Worm (Caenorhabditis elegans): ENCODE measurements around the gene glb-32.

DNA sequence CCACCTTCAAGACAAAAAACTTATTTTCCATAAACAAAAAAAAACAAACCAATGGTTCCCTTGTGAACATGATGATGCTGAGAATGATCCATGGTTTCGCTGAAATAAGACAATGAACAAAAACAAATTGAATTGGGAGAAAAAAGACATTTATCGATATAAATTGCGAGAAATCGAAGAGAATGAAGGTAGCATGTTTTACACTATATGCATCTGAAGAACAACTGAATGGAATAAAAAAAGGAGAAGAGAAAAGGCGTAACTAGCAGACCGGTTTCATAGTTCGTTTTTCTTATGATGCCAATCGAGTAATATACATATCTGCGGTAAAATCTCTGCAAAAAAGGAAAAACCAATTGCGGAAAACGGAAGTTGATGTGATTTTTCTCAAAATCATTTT, 19.9 kb downstream of the glb-32 start, which contains the start of gene Y58A7A.1:
- TF ChIP-seq mdl-1 (tag; optimal IDR thresholded peaks at IDR 0.05): no peak
- no peak for TF ChIP-seq aly-2 (tag; optimal IDR thresholded peaks at IDR 0.05)
- no peak for TF ChIP-seq mep-1 (tag; optimal IDR thresholded peaks at IDR 0.05)
- no peak for TF ChIP-seq dpl-1 (GFP tag; optimal IDR thresholded peaks at IDR 0.05)
- TF ChIP-seq dve-1 (tag; optimal IDR thresholded peaks at IDR 0.05; ENCODE audit: insufficient read depth): no peak
- TF ChIP-seq unc-130 (GFP tag; optimal IDR thresholded peaks at IDR 0.05): no peak
- no peak for TF ChIP-seq skn-1 (tag; optimal IDR thresholded peaks at IDR 0.05)
- no peak for TF ChIP-seq ceh-44 (GFP tag; IDR thresholded peaks at IDR 0.05)
- no peak for TF ChIP-seq fos-1 (tag; optimal IDR thresholded peaks at IDR 0.05)
- no peak for TF ChIP-seq sdz-12 (GFP tag; optimal IDR thresholded peaks at IDR 0.05)
- no peak for TF ChIP-seq hmg-1.1 (GFP tag; IDR thresholded peaks at IDR 0.05)
- TF ChIP-seq nhr-237 (tag; optimal IDR thresholded peaks at IDR 0.05): no peak
- no peak for TF ChIP-seq unc-39 (tag; optimal IDR thresholded peaks at IDR 0.05)
- TF ChIP-seq R02D3.7 (tag; optimal IDR thresholded peaks at IDR 0.05): no peak
